Fruit fly (Drosophila melanogaster) whole organism, embryonic: ENCODE measurements around the gene Targ1.
A peak's percentile ranks its signal among the peaks of the same experiment; 100 is the strongest.

ENCODE experiments used
- ATbp ChIP-seq: fragments of 200-800 bp; sonication (Bioruptor generic); optimal IDR thresholded peaks from 2 replicates; lab custom pipeline; 2017; ENCODE audit warnings: missing biosample characterization, mild to moderate bottlenecking, missing genetic modification characterization, missing genetic modification reagents
- Ada2b ChIP-seq: fragments of 200-800 bp; sonication (Bioruptor generic); IDR thresholded peaks from 2 replicates; pipeline ENCODE4 v1.3.6; 2022; ENCODE audit warnings: missing biosample characterization, missing genetic modification characterization
- Aef1 ChIP-seq: fragments of 200-800 bp; sonication (Bioruptor generic); IDR thresholded peaks from 3 replicates; pipeline ENCODE4 v1.3.6; 2022; ENCODE audit warnings: missing biosample characterization, missing genetic modification characterization
- Antp ChIP-seq: fragments of 200-800 bp; sonication (Bioruptor generic); optimal IDR thresholded peaks from 3 replicates; lab custom pipeline; 2016; ENCODE audit warnings: missing biosample characterization, missing genetic modification characterization
- Atf-2 ChIP-seq: fragments of 200-800 bp; sonication (Bioruptor generic); optimal IDR thresholded peaks from 2 replicates; lab custom pipeline; 2016; ENCODE audit warnings: missing biosample characterization, missing genetic modification characterization
- CG11398 ChIP-seq: fragments of 200-800 bp; sonication (Bioruptor generic); optimal IDR thresholded peaks from 2 replicates; lab custom pipeline; 2016; ENCODE audit warnings: missing biosample characterization, missing genetic modification characterization
- CG11504 ChIP-seq: fragments of 200-800 bp; sonication (Bioruptor generic); optimal IDR thresholded peaks from 3 replicates; lab custom pipeline; 2019; ENCODE audit warnings: missing biosample characterization, mild to moderate bottlenecking, missing genetic modification characterization, moderate library complexity
- CG11723 ChIP-seq: fragments of 200-800 bp; sonication (Bioruptor generic); optimal IDR thresholded peaks from 2 replicates; lab custom pipeline; 2017; ENCODE audit warnings: missing biosample characterization, mild to moderate bottlenecking, missing genetic modification characterization
- CG12104 ChIP-seq: fragments of 200-800 bp; sonication (Bioruptor generic); optimal IDR thresholded peaks from 3 replicates; lab custom pipeline; 2016; ENCODE audit warnings: missing biosample characterization, missing genetic modification characterization
- CG14014 ChIP-seq: fragments of 200-800 bp; sonication (Bioruptor generic); IDR thresholded peaks from 2 replicates; pipeline ENCODE4 v1.3.6; 2022; ENCODE audit warnings: missing biosample characterization, missing genetic modification characterization
- CG14441 ChIP-seq: fragments of 200-800 bp; sonication (Bioruptor generic); IDR thresholded peaks from 2 replicates; pipeline ENCODE4 v1.3.6; 2022; ENCODE audit warnings: missing biosample characterization, missing genetic modification characterization
- CG1602 ChIP-seq: fragments of 200-800 bp; sonication (Bioruptor generic); optimal IDR thresholded peaks from 3 replicates; lab custom pipeline; 2016; ENCODE audit warnings: missing biosample characterization, missing genetic modification characterization
- CG16813 ChIP-seq: fragments of 200-800 bp; sonication (Bioruptor generic); IDR thresholded peaks from 3 replicates; pipeline ENCODE4 v1.3.6; 2022; ENCODE audit warnings: missing biosample characterization, missing genetic modification characterization; ENCODE audit not compliant: partially characterized antibody
- CG17328 ChIP-seq: fragments of 200-800 bp; sonication (Bioruptor generic); IDR thresholded peaks from 2 replicates; pipeline ENCODE4 v1.3.6; 2022; ENCODE audit warnings: missing biosample characterization, missing genetic modification characterization
- CG17385 ChIP-seq: fragments of 200-800 bp; sonication (Bioruptor generic); optimal IDR thresholded peaks from 3 replicates; lab custom pipeline; 2018; ENCODE audit warnings: missing biosample characterization, mild to moderate bottlenecking, missing genetic modification characterization
- CG18599 ChIP-seq: fragments of 200-800 bp; sonication (Bioruptor generic); optimal IDR thresholded peaks from 3 replicates; lab custom pipeline; 2017; ENCODE audit warnings: missing biosample characterization, missing genetic modification characterization, mild to moderate bottlenecking, moderate library complexity, missing genetic modification reagents
- CG18619 ChIP-seq: fragments of 200-800 bp; sonication (Bioruptor generic); optimal IDR thresholded peaks from 3 replicates; lab custom pipeline; 2017; ENCODE audit warnings: missing biosample characterization, mild to moderate bottlenecking, missing genetic modification characterization
- CG31441 ChIP-seq: fragments of 200-800 bp; sonication (Bioruptor generic); IDR thresholded peaks from 2 replicates; pipeline ENCODE4 v1.3.6; 2022; ENCODE audit warnings: missing biosample characterization, missing genetic modification characterization
- CG32767 ChIP-seq: fragments of 200-800 bp; sonication (Bioruptor generic); IDR thresholded peaks from 2 replicates; pipeline ENCODE4 v1.3.6; 2022; ENCODE audit warnings: missing biosample characterization, missing genetic modification characterization
- CG32772 ChIP-seq: fragments of 200-800 bp; sonication (Bioruptor generic); IDR thresholded peaks from 2 replicates; pipeline ENCODE4 v1.3.6; 2022; ENCODE audit warnings: missing biosample characterization, missing genetic modification characterization
- CG34224 ChIP-seq: fragments of 200-800 bp; sonication (Bioruptor generic); IDR thresholded peaks from 3 replicates; pipeline ENCODE4 v1.3.6; 2022; ENCODE audit warnings: missing biosample characterization, missing genetic modification characterization; ENCODE audit not compliant: partially characterized antibody
- CG34422 ChIP-seq: fragments of 200-800 bp; sonication (Bioruptor generic); IDR thresholded peaks from 3 replicates; pipeline ENCODE4 v1.3.6; 2022; ENCODE audit warnings: missing biosample characterization, missing genetic modification characterization
- CG43689 ChIP-seq: fragments of 200-800 bp; sonication (Bioruptor generic); IDR thresholded peaks from 2 replicates; pipeline ENCODE4 v1.3.6; 2022; ENCODE audit warnings: missing biosample characterization, missing genetic modification characterization
- CG4707 ChIP-seq: fragments of 200-800 bp; sonication (Bioruptor generic); optimal IDR thresholded peaks from 2 replicates; lab custom pipeline; 2018; ENCODE audit warnings: missing biosample characterization, mild to moderate bottlenecking, missing genetic modification characterization, moderate library complexity
- CG6854 ChIP-seq: fragments of 200-800 bp; sonication (Bioruptor generic); optimal IDR thresholded peaks from 3 replicates; lab custom pipeline; 2017; ENCODE audit warnings: missing biosample characterization, mild to moderate bottlenecking, missing genetic modification characterization
- CG7963 ChIP-seq: fragments of 200-800 bp; sonication (Bioruptor generic); IDR thresholded peaks from 3 replicates; pipeline ENCODE4 v1.3.6; 2022; ENCODE audit warnings: missing biosample characterization, missing genetic modification characterization; ENCODE audit not compliant: partially characterized antibody
- CG8281 ChIP-seq: fragments of 200-800 bp; sonication (Bioruptor generic); optimal IDR thresholded peaks from 2 replicates; lab custom pipeline; 2018; ENCODE audit warnings: missing biosample characterization, mild to moderate bottlenecking, missing genetic modification characterization, moderate library complexity
- CG9817 ChIP-seq: fragments of 200-800 bp; sonication (Bioruptor generic); optimal IDR thresholded peaks from 2 replicates; lab custom pipeline; 2018; ENCODE audit warnings: missing biosample characterization, mild to moderate bottlenecking, missing genetic modification characterization, moderate library complexity
- Dbx ChIP-seq: fragments of 200-800 bp; sonication (Bioruptor generic); IDR thresholded peaks from 3 replicates; pipeline ENCODE4 v1.3.6; 2022; ENCODE audit warnings: missing biosample characterization, missing genetic modification characterization
- Gug ChIP-seq: fragments of 200-800 bp; sonication (Bioruptor generic); IDR thresholded peaks from 4 replicates; pipeline ENCODE4 v1.3.6; 2022; ENCODE audit warnings: missing biosample characterization, missing genetic modification characterization
- Lhr ChIP-seq: fragments of 200-800 bp; sonication (Bioruptor generic); optimal IDR thresholded peaks from 3 replicates; lab custom pipeline; 2017; ENCODE audit warnings: mild to moderate bottlenecking, missing biosample characterization, missing genetic modification reagents, missing genetic modification characterization
- MBD-R2 ChIP-seq: fragments of 200-800 bp; sonication (Bioruptor generic); IDR thresholded peaks from 2 replicates; pipeline ENCODE4 v1.3.6; 2022; ENCODE audit warnings: missing biosample characterization, missing genetic modification characterization
- MTF-1 ChIP-seq: fragments of 200-800 bp; sonication (Bioruptor generic); optimal IDR thresholded peaks from 2 replicates; lab custom pipeline; 2018; ENCODE audit warnings: missing biosample characterization, mild to moderate bottlenecking, missing genetic modification characterization, borderline replicate concordance
- Mad ChIP-seq: fragments of 200-800 bp; sonication (Bioruptor generic); optimal IDR thresholded peaks from 2 replicates; lab custom pipeline; 2016; ENCODE audit warnings: missing biosample characterization, missing genetic modification characterization
- Rfx ChIP-seq: fragments of 200-800 bp; sonication (Bioruptor generic); IDR thresholded peaks from 2 replicates; pipeline ENCODE4 v1.3.6; 2022; ENCODE audit warnings: missing biosample characterization, missing genetic modification characterization
- cas ChIP-seq: fragments of 200-800 bp; sonication (Bioruptor generic); IDR thresholded peaks from 2 replicates; pipeline ENCODE4 v1.3.6; 2022; ENCODE audit warnings: missing biosample characterization, missing genetic modification characterization
- caup ChIP-seq: fragments of 200-800 bp; sonication (Bioruptor generic); optimal IDR thresholded peaks from 3 replicates; lab custom pipeline; 2017; ENCODE audit warnings: missing biosample characterization, mild to moderate bottlenecking, missing genetic modification characterization, moderate library complexity; ENCODE audit not compliant: severe bottlenecking
- croc ChIP-seq: fragments of 200-800 bp; sonication (Bioruptor generic); conservative IDR thresholded peaks from 3 replicates; pipeline ENCODE4 v1.3.6; 2022; ENCODE audit warnings: missing biosample characterization, missing genetic modification characterization
- fu2 ChIP-seq: fragments of 200-800 bp; sonication (Bioruptor generic); optimal IDR thresholded peaks from 2 replicates; lab custom pipeline; 2016; ENCODE audit warnings: missing biosample characterization, missing genetic modification characterization
- grn ChIP-seq: fragments of 200-800 bp; sonication (Bioruptor generic); optimal IDR thresholded peaks from 3 replicates; lab custom pipeline; 2017; ENCODE audit warnings: missing biosample characterization, missing genetic modification characterization
- hkb ChIP-seq, 2 experiments: fragments of 200-800 bp in 1 of 2; fragments of >200 bp in 1 of 2; sonication (Bioruptor generic) in 1 of 2; IDR thresholded peaks in 1 of 2; optimal IDR thresholded peaks in 1 of 2; 2 replicates each; pipeline versions ENCODE4 v1.3.6 to Lab custom; 2017 to 2022; ENCODE audit warnings: missing biosample characterization in 1 of 2, missing genetic modification characterization in 1 of 2
- luna ChIP-seq: fragments of 200-800 bp; sonication (Bioruptor generic); optimal IDR thresholded peaks from 2 replicates; lab custom pipeline; 2016; ENCODE audit warnings: missing biosample characterization, missing genetic modification characterization
- nom ChIP-seq: fragments of 200-800 bp; sonication (Bioruptor generic); optimal IDR thresholded peaks from 2 replicates; lab custom pipeline; 2017; ENCODE audit warnings: missing biosample characterization, missing genetic modification characterization, mild to moderate bottlenecking, moderate library complexity, missing genetic modification reagents
- p53 ChIP-seq: fragments of 200-800 bp; sonication (Bioruptor generic); optimal IDR thresholded peaks from 2 replicates; lab custom pipeline; 2016; ENCODE audit warnings: missing biosample characterization, missing genetic modification characterization
- peb ChIP-seq: fragments of 200-800 bp; sonication (Bioruptor generic); IDR thresholded peaks from 2 replicates; pipeline ENCODE4 v1.3.6; 2022; ENCODE audit warnings: missing biosample characterization, missing genetic modification characterization
- psq ChIP-seq: fragments of 200-800 bp; sonication (Bioruptor generic); optimal IDR thresholded peaks from 2 replicates; lab custom pipeline; 2017; ENCODE audit warnings: missing biosample characterization, missing genetic modification characterization
- sim ChIP-seq: fragments of 200-800 bp; sonication (Bioruptor generic); IDR thresholded peaks from 2 replicates; pipeline ENCODE4 v1.3.6; 2022; ENCODE audit warnings: missing biosample characterization, missing genetic modification characterization
- slp2 ChIP-seq: fragments of 200-800 bp; sonication (Bioruptor generic); optimal IDR thresholded peaks from 2 replicates; lab custom pipeline; 2016; ENCODE audit warnings: missing biosample characterization, missing genetic modification characterization
- sna ChIP-seq: fragments of 200-800 bp; sonication (Bioruptor generic); IDR thresholded peaks from 2 replicates; pipeline ENCODE4 v1.3.6; 2022; ENCODE audit warnings: missing biosample characterization, missing genetic modification characterization; ENCODE audit not compliant: partially characterized antibody
- toy ChIP-seq: fragments of 200-800 bp; sonication (Bioruptor generic); IDR thresholded peaks from 2 replicates; pipeline ENCODE4 v1.3.6; 2022; ENCODE audit warnings: missing biosample characterization, missing genetic modification characterization
- wdn ChIP-seq: fragments of 200-800 bp; sonication (Bioruptor generic); IDR thresholded peaks from 2 replicates; pipeline ENCODE4 v1.3.6; 2022; ENCODE audit warnings: missing biosample characterization, missing genetic modification characterization

Targ1 gene

dm6 chr3L:21192024-21192423 is 10.7 kb downstream of the Targ1 start (continued):
- TF ChIP-seq CG4707 (GFP tag; lab: Kevin White, UChicago) (no peak), CG18599 (no peak), toy (GFP tag; lab: Robert Waterston, UW) (no peak), CG18619 (GFP tag; lab: Kevin White, UChicago) (no peak), CG8281 (tag; lab: Kevin White, UChicago) (no peak), CG32772 (GFP tag; lab: Robert Waterston, UW) (no peak), CG7963 (GFP tag; lab: Robert Waterston, UW) (no peak), Gug (GFP tag; lab: Robert Waterston, UW) (no peak), Atf-2 (no peak), slp2 (no peak), CG11504 (tag; lab: Kevin White, UChicago) (no peak), CG14441 (GFP tag; lab: Robert Waterston, UW) (no peak), peb (no peak), Dbx (0 out of 3 replicates have a peak, but pooled peaks have one; percentile 9), sim (GFP tag; lab: Robert Waterston, UW) (no peak), Lhr (GFP tag; lab: Kevin White, UChicago) (no peak), grn (GFP tag; lab: Kevin White, UChicago) (no peak), CG9817 (tag; lab: Kevin White, UChicago) (no peak), hkb (optimal IDR thresholded peaks at IDR 0.05; lab: Kevin White, UChicago) (no peak), hkb (GFP tag; IDR thresholded peaks at IDR 0.05; lab: Robert Waterston, UW) (no peak), Rfx (peak; percentile 31; the same call in 1 of the 2 replicates), CG17328 (GFP tag; lab: Robert Waterston, UW) (0 out of 2 replicates have a peak, but pooled peaks have one; percentile 12), MBD-R2 (GFP tag; lab: Robert Waterston, UW) (no peak), CG31441 (GFP tag; lab: Robert Waterston, UW) (no peak), CG16813 (no peak), nom (GFP tag; lab: Kevin White, UChicago) (peak; percentile 33), CG34224 (GFP tag; lab: Robert Waterston, UW) (no peak), sna (no peak), Ada2b (GFP tag; lab: Robert Waterston, UW) (no peak), Aef1 (GFP tag; lab: Robert Waterston, UW) (no peak), wdn (GFP tag; lab: Robert Waterston, UW) (no peak), CG14014 (GFP tag; lab: Robert Waterston, UW) (no peak), CG1602 (GFP tag; lab: Kevin White, UChicago) (no peak), caup (GFP tag; lab: Kevin White, UChicago) (no peak), CG12104 (GFP tag; lab: Kevin White, UChicago) (no peak), CG6854 (GFP tag; lab: Kevin White, UChicago) (peak; percentile 33), CG17385 (GFP tag; lab: Kevin White, UChicago) (peak; percentile 38), CG34422 (GFP tag; lab: Robert Waterston, UW) (no peak), Mad (no peak), psq (GFP tag; lab: Kevin White, UChicago) (no peak), p53 (GFP tag; lab: Kevin White, UChicago) (no peak), luna (GFP tag; lab: Kevin White, UChicago) (no peak), CG11398 (no peak), CG11723 (no peak), croc (GFP tag; lab: Robert Waterston, UW) (no peak), CG43689 (GFP tag; lab: Robert Waterston, UW) (no peak), CG32767 (GFP tag; lab: Robert Waterston, UW) (no peak), Antp (no peak), ATbp (GFP tag; lab: Kevin White, UChicago) (no peak), MTF-1 (GFP tag; lab: Kevin White, UChicago) (no peak), fu2 (GFP tag; lab: Kevin White, UChicago) (no peak), cas (no peak)
